Fruit fly (Drosophila melanogaster) whole organism, embryonic: ENCODE results near the gene RapGAP1.
A peak's percentile ranks its signal among the peaks of the same experiment; 100 is the strongest.

Experiments used
- Aef1 ChIP-seq: fragments of 200-800 bp; sonication (Bioruptor generic); IDR thresholded peaks from 3 replicates; pipeline ENCODE4 v1.3.6; 2022; ENCODE audit warnings: missing biosample characterization, missing genetic modification characterization
- Atf6 ChIP-seq: fragments of 200-800 bp; sonication (Bioruptor generic); IDR thresholded peaks from 2 replicates; pipeline ENCODE4 v1.3.6; 2022; ENCODE audit warnings: missing biosample characterization, missing genetic modification characterization
- CG10321 ChIP-seq: fragments of 200-800 bp; sonication (Bioruptor generic); IDR thresholded peaks from 2 replicates; pipeline ENCODE4 v1.3.6; 2022; ENCODE audit warnings: missing biosample characterization, missing genetic modification characterization
- CG10979 ChIP-seq: fragments of 200-800 bp; sonication (Bioruptor generic); optimal IDR thresholded peaks from 2 replicates; lab custom pipeline; 2018; ENCODE audit warnings: missing biosample characterization, mild to moderate bottlenecking, missing genetic modification characterization, moderate library complexity
- CG11723 ChIP-seq: fragments of 200-800 bp; sonication (Bioruptor generic); optimal IDR thresholded peaks from 2 replicates; lab custom pipeline; 2017; ENCODE audit warnings: missing biosample characterization, mild to moderate bottlenecking, missing genetic modification characterization
- CG12942 ChIP-seq: fragments of 200-800 bp; sonication (Bioruptor generic); optimal IDR thresholded peaks from 3 replicates; lab custom pipeline; 2016; ENCODE audit warnings: missing biosample characterization, missing genetic modification characterization
- CG13775 ChIP-seq: fragments of 200-800 bp; sonication (Bioruptor generic); optimal IDR thresholded peaks from 3 replicates; lab custom pipeline; 2017; ENCODE audit warnings: missing biosample characterization, mild to moderate bottlenecking, missing genetic modification characterization
- CG14014 ChIP-seq: fragments of 200-800 bp; sonication (Bioruptor generic); IDR thresholded peaks from 2 replicates; pipeline ENCODE4 v1.3.6; 2022; ENCODE audit warnings: missing biosample characterization, missing genetic modification characterization
- CG16779 ChIP-seq: fragments of 200-800 bp; sonication (Bioruptor generic); IDR thresholded peaks from 2 replicates; pipeline ENCODE4 v1.3.6; 2022; ENCODE audit warnings: missing biosample characterization, missing genetic modification characterization
- CG16815 ChIP-seq: fragments of 200-800 bp; sonication (Bioruptor generic); optimal IDR thresholded peaks from 3 replicates; lab custom pipeline; 2017; ENCODE audit warnings: missing biosample characterization, mild to moderate bottlenecking, missing genetic modification characterization
- CG16863 ChIP-seq: fragments of 200-800 bp; sonication (Bioruptor generic); optimal IDR thresholded peaks from 3 replicates; lab custom pipeline; 2016; ENCODE audit warnings: missing biosample characterization, missing genetic modification characterization
- CG17568 ChIP-seq: fragments of 200-800 bp; sonication (Bioruptor generic); optimal IDR thresholded peaks from 2 replicates; lab custom pipeline; 2018; ENCODE audit warnings: missing biosample characterization, mild to moderate bottlenecking, missing genetic modification characterization, moderate library complexity
- CG2712 ChIP-seq: fragments of 200-800 bp; optimal IDR thresholded peaks from 3 replicates; lab custom pipeline; 2019; ENCODE audit warnings: missing biosample characterization, mild to moderate bottlenecking, missing genetic modification characterization, moderate library complexity
- CG30403 ChIP-seq: fragments of 200-800 bp; sonication (Bioruptor generic); optimal IDR thresholded peaks from 3 replicates; lab custom pipeline; 2016; ENCODE audit warnings: missing biosample characterization, missing genetic modification characterization
- CG31441 ChIP-seq: fragments of 200-800 bp; sonication (Bioruptor generic); IDR thresholded peaks from 2 replicates; pipeline ENCODE4 v1.3.6; 2022; ENCODE audit warnings: missing biosample characterization, missing genetic modification characterization
- CG7271 ChIP-seq: fragments of 200-800 bp; sonication (Bioruptor generic); optimal IDR thresholded peaks from 2 replicates; lab custom pipeline; 2018; ENCODE audit warnings: missing biosample characterization, mild to moderate bottlenecking, missing genetic modification characterization, moderate library complexity
- CG7357 ChIP-seq: fragments of 200-800 bp; sonication (Bioruptor generic); IDR thresholded peaks from 3 replicates; pipeline ENCODE4 v1.3.6; 2022; ENCODE audit warnings: missing biosample characterization, missing genetic modification characterization
- CG7372 ChIP-seq: fragments of 200-800 bp; sonication (Bioruptor generic); IDR thresholded peaks from 2 replicates; pipeline ENCODE4 v1.3.6; 2022; ENCODE audit warnings: missing biosample characterization, missing genetic modification characterization
- CG8944 ChIP-seq: fragments of 200-800 bp; sonication (Bioruptor generic); optimal IDR thresholded peaks from 3 replicates; lab custom pipeline; 2016; ENCODE audit warnings: missing biosample characterization, missing genetic modification characterization
- CkIIα-i1 ChIP-seq: fragments of 200-800 bp; sonication (Bioruptor generic); IDR thresholded peaks from 2 replicates; pipeline ENCODE4 v1.3.6; 2022; ENCODE audit warnings: missing biosample characterization, missing genetic modification characterization
- Dfd ChIP-seq, 2 experiments: fragments of >200 bp; optimal IDR thresholded peaks; 2 replicates each; lab custom pipeline; 2017; ENCODE audit warnings: missing biosample characterization in 2 of 2, missing genetic modification characterization in 2 of 2
- Ets97D ChIP-seq: fragments of 200-800 bp; sonication (Bioruptor generic); optimal IDR thresholded peaks from 3 replicates; lab custom pipeline; 2016; ENCODE audit warnings: missing biosample characterization, missing genetic modification characterization
- H2.0 ChIP-seq: fragments of 200-800 bp; sonication (Bioruptor generic); IDR thresholded peaks from 2 replicates; pipeline ENCODE4 v1.3.6; 2022; ENCODE audit warnings: missing biosample characterization, missing genetic modification characterization
- Hand ChIP-seq: fragments of 200-800 bp; sonication (Bioruptor generic); optimal IDR thresholded peaks from 2 replicates; lab custom pipeline; 2017; ENCODE audit warnings: mild to moderate bottlenecking, missing biosample characterization, missing genetic modification reagents, missing genetic modification characterization
- Myb ChIP-seq: fragments of 200-800 bp; sonication (Bioruptor generic); optimal IDR thresholded peaks from 2 replicates; lab custom pipeline; 2016; ENCODE audit warnings: missing biosample characterization, missing genetic modification characterization
- Nf-YA ChIP-seq: fragments of 200-800 bp; sonication (Bioruptor generic); IDR thresholded peaks from 2 replicates; pipeline ENCODE4 v1.3.6; 2022; ENCODE audit warnings: missing biosample characterization, missing genetic modification characterization
- PHDP ChIP-seq: fragments of 200-800 bp; sonication (Bioruptor generic); optimal IDR thresholded peaks from 3 replicates; lab custom pipeline; 2018; ENCODE audit warnings: missing biosample characterization, mild to moderate bottlenecking, missing genetic modification characterization, moderate library complexity
- Ravus ChIP-seq: fragments of 200-800 bp; sonication (Bioruptor generic); IDR thresholded peaks from 2 replicates; pipeline ENCODE4 v1.3.6; 2022; ENCODE audit warnings: missing biosample characterization, missing genetic modification characterization
- Sin3A ChIP-seq: fragments of >200 bp; optimal IDR thresholded peaks from 2 replicates; lab custom pipeline; 2018
- Sox100B ChIP-seq: fragments of 200-800 bp; sonication (Bioruptor generic); optimal IDR thresholded peaks from 3 replicates; lab custom pipeline; 2018; ENCODE audit warnings: missing biosample characterization, mild to moderate bottlenecking, missing genetic modification characterization
- YL-1 ChIP-seq: fragments of 200-800 bp; sonication (Bioruptor generic); optimal IDR thresholded peaks from 3 replicates; lab custom pipeline; 2017; ENCODE audit warnings: missing biosample characterization, mild to moderate bottlenecking, missing genetic modification characterization
- ap ChIP-seq: fragments of 200-800 bp; sonication (Bioruptor generic); IDR thresholded peaks from 2 replicates; pipeline ENCODE4 v1.3.6; 2022; ENCODE audit warnings: missing biosample characterization, missing genetic modification characterization
- cas ChIP-seq: fragments of 200-800 bp; sonication (Bioruptor generic); IDR thresholded peaks from 2 replicates; pipeline ENCODE4 v1.3.6; 2022; ENCODE audit warnings: missing biosample characterization, missing genetic modification characterization
- da ChIP-seq: fragments of 200-800 bp; sonication (Bioruptor generic); optimal IDR thresholded peaks from 2 replicates; lab custom pipeline; 2016; ENCODE audit warnings: missing biosample characterization, missing genetic modification characterization
- danr ChIP-seq: fragments of 200-800 bp; sonication (Bioruptor generic); IDR thresholded peaks from 2 replicates; pipeline ENCODE4 v1.3.6; 2022; ENCODE audit warnings: missing biosample characterization, missing genetic modification characterization
- ems ChIP-seq: fragments of 200-800 bp; sonication (Bioruptor generic); optimal IDR thresholded peaks from 3 replicates; lab custom pipeline; 2016; ENCODE audit warnings: missing biosample characterization, missing genetic modification characterization
- fd3F ChIP-seq: fragments of 200-800 bp; sonication (Bioruptor generic); optimal IDR thresholded peaks from 2 replicates; lab custom pipeline; 2018; ENCODE audit warnings: missing biosample characterization, mild to moderate bottlenecking, missing genetic modification characterization, moderate library complexity
- jigr1 ChIP-seq: fragments of 200-800 bp; sonication (Bioruptor generic); IDR thresholded peaks from 3 replicates; pipeline ENCODE4 v1.3.6; 2022; ENCODE audit warnings: missing biosample characterization, missing genetic modification characterization
- jumu ChIP-seq: fragments of 200-800 bp; sonication (Bioruptor generic); optimal IDR thresholded peaks from 3 replicates; lab custom pipeline; 2016; ENCODE audit warnings: missing biosample characterization, missing genetic modification characterization
- lilli ChIP-seq: fragments of 200-800 bp; sonication (Bioruptor generic); optimal IDR thresholded peaks from 3 replicates; lab custom pipeline; 2016; ENCODE audit warnings: missing biosample characterization, missing genetic modification characterization
- luna ChIP-seq: fragments of 200-800 bp; sonication (Bioruptor generic); optimal IDR thresholded peaks from 2 replicates; lab custom pipeline; 2016; ENCODE audit warnings: missing biosample characterization, missing genetic modification characterization
- oc ChIP-seq: fragments of 200-800 bp; sonication (Bioruptor generic); optimal IDR thresholded peaks from 2 replicates; lab custom pipeline; 2018; ENCODE audit warnings: missing biosample characterization, mild to moderate bottlenecking, missing genetic modification characterization, moderate library complexity
- prd ChIP-seq, 3 experiments: fragments of >200 bp in 2 of 3; fragments of 200-800 bp in 1 of 3; sonication (Bioruptor generic) in 1 of 3; optimal IDR thresholded peaks in 2 of 3; IDR thresholded peaks in 1 of 3; 2 replicates in 2 of 3; 3 replicates in 1 of 3; pipeline versions ENCODE4 v1.3.6 to Lab custom; 2017 to 2022; ENCODE audit warnings: missing biosample characterization in 1 of 3, missing genetic modification characterization in 1 of 3
- ranshi ChIP-seq: fragments of 200-800 bp; sonication (Bioruptor generic); IDR thresholded peaks from 2 replicates; pipeline ENCODE4 v1.3.6; 2022; ENCODE audit warnings: missing biosample characterization, missing genetic modification characterization
- row ChIP-seq: fragments of 200-800 bp; sonication (Bioruptor generic); IDR thresholded peaks from 3 replicates; pipeline ENCODE4 v1.3.6; 2022; ENCODE audit warnings: missing biosample characterization, missing genetic modification characterization
- salm ChIP-seq: fragments of 200-800 bp; sonication (Bioruptor generic); optimal IDR thresholded peaks from 2 replicates; lab custom pipeline; 2018; ENCODE audit warnings: missing biosample characterization, mild to moderate bottlenecking, missing genetic modification characterization
- sens ChIP-seq: fragments of 200-800 bp; sonication (Bioruptor generic); peaks from one replicate; lab custom pipeline; 2016; ENCODE audit warnings: missing biosample characterization, missing genetic modification characterization
- tll ChIP-seq, 2 experiments: fragments of 200-800 bp in 1 of 2; fragments of >200 bp in 1 of 2; sonication (Bioruptor generic) in 1 of 2; optimal IDR thresholded peaks; 2 replicates each; lab custom pipeline; 2017 to 2019; ENCODE audit warnings: missing biosample characterization in 2 of 2, missing genetic modification characterization in 2 of 2, mild to moderate bottlenecking in 1 of 2, moderate library complexity in 1 of 2
- unpg ChIP-seq: fragments of 200-800 bp; sonication (Bioruptor generic); optimal IDR thresholded peaks from 3 replicates; lab custom pipeline; 2018; ENCODE audit warnings: missing biosample characterization, mild to moderate bottlenecking, missing genetic modification characterization, moderate library complexity
- zen2 ChIP-seq: fragments of 200-800 bp; sonication (Bioruptor generic); IDR thresholded peaks from 3 replicates; pipeline ENCODE4 v1.3.6; 2022; ENCODE audit warnings: missing biosample characterization, missing genetic modification characterization; ENCODE audit not compliant: partially characterized antibody
- zf30C ChIP-seq: fragments of 200-800 bp; sonication (Bioruptor generic); optimal IDR thresholded peaks from 3 replicates; lab custom pipeline; 2018; ENCODE audit warnings: missing biosample characterization, mild to moderate bottlenecking, missing genetic modification characterization

Gene RapGAP1

dm6 chr2L:7596862-7597261, 18.1 kb upstream of the RapGAP1 start (continued):
- TF ChIP-seq CG14014 (peak; percentile 37; the same call in 1 of the 2 replicates), CG7372 (GFP tag; lab: Robert Waterston, UW) (peak; percentile 48; the same call in 1 of the 2 replicates), Myb (GFP tag; lab: Kevin White, UChicago) (peak; percentile 0), CG10979 (peak; percentile 95), zf30C (GFP tag; lab: Kevin White, UChicago) (peak; percentile 92), salm (tag; lab: Kevin White, UChicago) (peak; percentile 73), CG16815 (GFP tag; lab: Kevin White, UChicago) (peak; percentile 84), CG17568 (GFP tag; lab: Kevin White, UChicago) (peak; percentile 23), jumu (peak; percentile 84), zen2 (GFP tag; lab: Robert Waterston, UW) (no peak), Ets97D (GFP tag; lab: Kevin White, UChicago) (peak; percentile 53), ap (GFP tag; lab: Robert Waterston, UW) (peak; percentile 88), ranshi (peak; percentile 81), Dfd (GFP tag; optimal IDR thresholded peaks at IDR 0.05; lab: Kevin White, UChicago) (no peak), Hand (no peak), row (GFP tag; lab: Robert Waterston, UW) (peak; percentile 82), fd3F (no peak), CG7357 (GFP tag; lab: Robert Waterston, UW) (0 out of 3 replicates have a peak, but pooled peaks have one; percentile 60), Nf-YA (GFP tag; lab: Robert Waterston, UW) (peak; percentile 72; the same call in 1 of the 2 replicates), Sox100B (GFP tag; lab: Kevin White, UChicago) (peak; percentile 77), CG8944 (GFP tag; lab: Kevin White, UChicago) (peak; percentile 50), CG30403 (GFP tag; lab: Kevin White, UChicago) (peak; percentile 76), luna (GFP tag; lab: Kevin White, UChicago) (no peak), prd (optimal IDR thresholded peaks at IDR 0.05; lab: Kevin White, UChicago) (no peak), prd (GFP tag; IDR thresholded peaks at IDR 0.05; lab: Robert Waterston, UW) (peak; percentile 93), CG2712 (peak; percentile 93), CG10321 (GFP tag; lab: Robert Waterston, UW) (no peak), Aef1 (peak; percentile 53; the same call in 1 of the 3 replicates), CG16779 (GFP tag; lab: Robert Waterston, UW) (no peak), sens (peak; percentile 99), CkIIα-i1 (GFP tag; lab: Robert Waterston, UW) (no peak), tll (GFP tag; optimal IDR thresholded peaks at IDR 0.05; lab: Kevin White, UChicago) (peak in 1 of 2 experiments; percentile 39), da (GFP tag; lab: Kevin White, UChicago) (no peak), danr (peak; percentile 55; the same call in 1 of the 2 replicates), PHDP (tag; lab: Kevin White, UChicago) (peak; percentile 72), lilli (GFP tag; lab: Kevin White, UChicago) (peak; percentile 66), CG16863 (peak; percentile 84), cas (GFP tag; lab: Robert Waterston, UW) (no peak), CG31441 (GFP tag; lab: Robert Waterston, UW) (peak; percentile 89), YL-1 (no peak), CG11723 (GFP tag; lab: Kevin White, UChicago) (peak; percentile 64), H2.0 (peak; percentile 68), jigr1 (GFP tag; lab: Robert Waterston, UW) (no peak), unpg (GFP tag; lab: Kevin White, UChicago) (peak; percentile 92), Sin3A (lab: Kevin White, UChicago) (no peak), ems (peak; percentile 79), Atf6 (no peak; the same call in 1 of the 2 replicates), CG13775 (GFP tag; lab: Kevin White, UChicago) (peak; percentile 77), Ravus (GFP tag; lab: Robert Waterston, UW) (no peak), CG7271 (peak; percentile 36), CG12942 (GFP tag; lab: Kevin White, UChicago) (peak; percentile 73), oc (tag; lab: Kevin White, UChicago) (peak; percentile 92)
